Fruit fly (Drosophila melanogaster): Measurements from ENCODE around the gene fy.

Gene fy

DNA sequence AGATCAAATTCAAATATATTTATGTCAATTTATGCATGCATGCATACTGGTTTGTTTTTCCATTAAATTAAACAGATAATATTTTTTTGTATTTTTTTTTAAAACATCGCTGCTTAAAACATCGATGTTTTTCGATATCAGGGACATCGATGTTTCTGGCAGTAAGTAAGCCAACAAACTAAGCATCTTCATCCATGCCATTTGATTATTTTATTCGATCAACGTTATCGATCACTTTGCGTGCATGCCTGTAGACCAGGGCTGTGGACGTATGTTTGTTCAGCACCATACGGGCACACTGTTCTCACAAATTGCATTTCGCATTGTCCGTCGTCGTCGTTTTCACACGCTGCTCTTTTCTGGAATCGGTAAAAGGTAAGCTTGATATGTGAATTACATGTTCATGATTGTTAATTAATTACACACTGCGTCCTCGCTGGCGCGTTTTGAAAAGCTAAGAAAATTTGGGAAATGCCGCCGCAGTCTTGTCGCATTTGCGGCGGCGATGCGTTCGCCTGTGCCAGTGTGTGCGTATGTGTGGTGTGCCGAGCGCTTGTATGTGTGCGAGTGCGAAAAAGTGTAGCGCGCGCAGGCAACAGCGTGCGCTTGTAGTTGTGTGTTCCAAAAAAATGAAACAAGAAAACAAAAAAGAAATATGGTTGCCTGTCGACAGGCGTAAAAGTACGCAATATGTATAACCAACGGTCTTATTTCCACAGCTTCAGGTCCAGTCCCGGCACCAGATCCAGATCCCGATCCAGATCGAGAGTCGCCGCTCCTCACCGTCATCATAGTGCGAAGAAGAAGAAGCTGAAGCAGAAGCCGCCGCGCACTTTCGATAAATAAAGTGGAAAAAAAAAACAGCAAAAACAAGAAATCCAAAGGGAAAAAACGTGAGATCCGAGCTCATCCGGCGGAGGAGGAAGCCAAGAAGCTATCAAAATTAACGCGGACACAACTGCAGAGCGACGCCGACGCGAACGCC, 498 bp upstream of the fy start, which contains the start of gene emb (continued):
- TF ChIP-seq CG4360 (GFP tag; IDR thresholded peaks at IDR 0.05): no peak
- no peak for TF ChIP-seq Aef1 (GFP tag; IDR thresholded peaks at IDR 0.05)
- TF ChIP-seq CG31388 (GFP tag; optimal IDR thresholded peaks at IDR 0.05): no peak
- TF ChIP-seq D (optimal IDR thresholded peaks at IDR 0.05): no peak
- no peak for TF ChIP-seq D (GFP tag; optimal IDR thresholded peaks at IDR 0.05)
- peak; percentile 7 for TF ChIP-seq CG10654 (GFP tag; optimal IDR thresholded peaks at IDR 0.05)
- no peak for TF ChIP-seq hth (optimal IDR thresholded peaks at IDR 0.05)
- peak; percentile 80 for TF ChIP-seq Hmr (GFP tag; optimal IDR thresholded peaks at IDR 0.05)
- TF ChIP-seq CG13296 (GFP tag; optimal IDR thresholded peaks at IDR 0.05): no peak
- peak; percentile 31; the same call in 1 of the 2 replicates for TF ChIP-seq CG10366 (GFP tag; IDR thresholded peaks at IDR 0.05)
- no peak for TF ChIP-seq Sox102F (GFP tag; optimal IDR thresholded peaks at IDR 0.05)
- no peak for TF ChIP-seq CG14965 (GFP tag; optimal IDR thresholded peaks at IDR 0.05; ENCODE audit: borderline replicate concordance)
- TF ChIP-seq Dref (GFP tag; IDR thresholded peaks at IDR 0.05): peak; percentile 99
- TF ChIP-seq CG12104 (GFP tag; optimal IDR thresholded peaks at IDR 0.05): peak; percentile 52
- peak; percentile 67 for TF ChIP-seq lilli (GFP tag; optimal IDR thresholded peaks at IDR 0.05)
- no peak for TF ChIP-seq schlank (tag; optimal IDR thresholded peaks at IDR 0.05)
- no peak for TF ChIP-seq CG30431 (GFP tag; optimal IDR thresholded peaks at IDR 0.05)
- TF ChIP-seq Hr78 (GFP tag; optimal IDR thresholded peaks at IDR 0.05): no peak
- TF ChIP-seq bigmax (GFP tag; optimal IDR thresholded peaks at IDR 0.05): no peak
- TF ChIP-seq D19A (tag; optimal IDR thresholded peaks at IDR 0.05): peak; percentile 19
- TF ChIP-seq pnt (GFP tag; optimal IDR thresholded peaks at IDR 0.05): no peak
- no peak for TF ChIP-seq HHEX (GFP tag; optimal IDR thresholded peaks at IDR 0.05)
- no peak for TF ChIP-seq CG31441 (GFP tag; IDR thresholded peaks at IDR 0.05)
- TF ChIP-seq bsh (GFP tag; optimal IDR thresholded peaks at IDR 0.05): peak; percentile 7 to 76
- no peak for TF ChIP-seq fru (optimal IDR thresholded peaks at IDR 0.05)
- TF ChIP-seq CG8089 (GFP tag; optimal IDR thresholded peaks at IDR 0.05): peak; percentile 43
- no peak for TF ChIP-seq croc (GFP tag; conservative IDR thresholded peaks at IDR 0.05)
- TF ChIP-seq sima (GFP tag; optimal IDR thresholded peaks at IDR 0.05): no peak
- no peak for TF ChIP-seq CG32772 (GFP tag; IDR thresholded peaks at IDR 0.05)

dm6 chr2L:8399863-8400598, 3.0 kb downstream of the fy start, which contains the start of gene CG31898:
Gene CG31898 (plus strand): TSS chr2L:8400421.
- TF ChIP-seq CG12391 (tag; optimal IDR thresholded peaks at IDR 0.05) (no peak), CG12071 (GFP tag; optimal IDR thresholded peaks at IDR 0.05) (no peak), CG32532 (GFP tag; IDR thresholded peaks at IDR 0.05) (no peak), cas (GFP tag; IDR thresholded peaks at IDR 0.05) (no peak), CG3065 (GFP tag; optimal IDR thresholded peaks at IDR 0.05) (no peak), Optix (GFP tag; IDR thresholded peaks at IDR 0.05) (no peak), CG4730 (GFP tag; IDR thresholded peaks at IDR 0.05) (no peak), ind (GFP tag; optimal IDR thresholded peaks at IDR 0.05) (no peak), CG10462 (GFP tag; optimal IDR thresholded peaks at IDR 0.05) (no peak), HLH3B (GFP tag; IDR thresholded peaks at IDR 0.05) (no peak), CG17568 (GFP tag; optimal IDR thresholded peaks at IDR 0.05) (no peak), Bdp1 (GFP tag; optimal IDR thresholded peaks at IDR 0.05) (no peak), rib (GFP tag; IDR thresholded peaks at IDR 0.05) (no peak), CG9797 (GFP tag; optimal IDR thresholded peaks at IDR 0.05) (no peak), CG30403 (GFP tag; optimal IDR thresholded peaks at IDR 0.05) (no peak), stwl (tag; optimal IDR thresholded peaks at IDR 0.05) (peak; percentile 58), CTCF (GFP tag; optimal IDR thresholded peaks at IDR 0.05) (no peak), Oli (tag; optimal IDR thresholded peaks at IDR 0.05) (no peak), HLH4C (GFP tag; IDR thresholded peaks at IDR 0.05; ENCODE audit: partially characterized antibody) (peak; percentile 45; the same call in 1 of the 3 replicates), CG7556 (GFP tag; optimal IDR thresholded peaks at IDR 0.05) (no peak), Rfx (GFP tag; IDR thresholded peaks at IDR 0.05) (no peak), CG7271 (tag; optimal IDR thresholded peaks at IDR 0.05) (no peak)
